Fruit fly (Drosophila melanogaster) whole organism, embryonic: ENCODE measurements around the gene Sec23.

Experiments
- B-H2 ChIP-seq: fragments of 200-800 bp; sonication (Bioruptor generic); optimal IDR thresholded peaks from 2 replicates; lab custom pipeline; 2018; ENCODE audit warnings: missing biosample characterization, mild to moderate bottlenecking, missing genetic modification characterization
- Bteb2 ChIP-seq: fragments of 200-800 bp; sonication (Bioruptor generic); optimal IDR thresholded peaks from 2 replicates; lab custom pipeline; 2016; ENCODE audit warnings: missing biosample characterization, missing genetic modification characterization
- CG10147 ChIP-seq: fragments of 200-800 bp; sonication (Bioruptor generic); optimal IDR thresholded peaks from 2 replicates; lab custom pipeline; 2019; ENCODE audit warnings: missing biosample characterization, mild to moderate bottlenecking, missing genetic modification characterization, moderate library complexity
- CG11093 ChIP-seq: fragments of 200-800 bp; sonication (Bioruptor generic); IDR thresholded peaks from 3 replicates; pipeline ENCODE4 v1.3.6; 2022; ENCODE audit warnings: missing biosample characterization, missing genetic modification characterization
- CG12299 ChIP-seq: fragments of 200-800 bp; sonication (Bioruptor generic); optimal IDR thresholded peaks from 2 replicates; lab custom pipeline; 2018; ENCODE audit warnings: missing biosample characterization, mild to moderate bottlenecking, missing genetic modification characterization
- CG12391 ChIP-seq: fragments of 200-800 bp; sonication (Bioruptor generic); optimal IDR thresholded peaks from 3 replicates; lab custom pipeline; 2018; ENCODE audit warnings: missing biosample characterization, mild to moderate bottlenecking, missing genetic modification characterization, moderate library complexity
- CG12942 ChIP-seq: fragments of 200-800 bp; sonication (Bioruptor generic); optimal IDR thresholded peaks from 3 replicates; lab custom pipeline; 2016; ENCODE audit warnings: missing biosample characterization, missing genetic modification characterization
- CG13775 ChIP-seq: fragments of 200-800 bp; sonication (Bioruptor generic); optimal IDR thresholded peaks from 3 replicates; lab custom pipeline; 2017; ENCODE audit warnings: missing biosample characterization, mild to moderate bottlenecking, missing genetic modification characterization
- CG15479 ChIP-seq: fragments of 200-800 bp; sonication (Bioruptor generic); optimal IDR thresholded peaks from 3 replicates; lab custom pipeline; 2019; ENCODE audit warnings: missing biosample characterization, mild to moderate bottlenecking, missing genetic modification characterization, moderate library complexity
- CG16813 ChIP-seq: fragments of 200-800 bp; sonication (Bioruptor generic); IDR thresholded peaks from 3 replicates; pipeline ENCODE4 v1.3.6; 2022; ENCODE audit warnings: missing biosample characterization, missing genetic modification characterization; ENCODE audit not compliant: partially characterized antibody
- CG17385 ChIP-seq: fragments of 200-800 bp; sonication (Bioruptor generic); optimal IDR thresholded peaks from 3 replicates; lab custom pipeline; 2018; ENCODE audit warnings: missing biosample characterization, mild to moderate bottlenecking, missing genetic modification characterization
- CG1792 ChIP-seq: fragments of 200-800 bp; sonication (Bioruptor generic); optimal IDR thresholded peaks from 2 replicates; lab custom pipeline; 2016; ENCODE audit warnings: missing biosample characterization, missing genetic modification characterization
- CG2199 ChIP-seq: fragments of 200-800 bp; sonication (Bioruptor generic); IDR thresholded peaks from 3 replicates; pipeline ENCODE4 v1.3.6; 2022; ENCODE audit warnings: missing biosample characterization, missing genetic modification characterization
- CG2202 ChIP-seq: fragments of 200-800 bp; sonication (Bioruptor generic); optimal IDR thresholded peaks from 2 replicates; lab custom pipeline; 2018; ENCODE audit warnings: missing biosample characterization, mild to moderate bottlenecking, missing genetic modification characterization
- CG2712 ChIP-seq: fragments of 200-800 bp; optimal IDR thresholded peaks from 3 replicates; lab custom pipeline; 2019; ENCODE audit warnings: missing biosample characterization, mild to moderate bottlenecking, missing genetic modification characterization, moderate library complexity
- CG30403 ChIP-seq: fragments of 200-800 bp; sonication (Bioruptor generic); optimal IDR thresholded peaks from 3 replicates; lab custom pipeline; 2016; ENCODE audit warnings: missing biosample characterization, missing genetic modification characterization
- CG31365 ChIP-seq: fragments of 200-800 bp; sonication (Bioruptor generic); optimal IDR thresholded peaks from 2 replicates; lab custom pipeline; 2018; ENCODE audit warnings: missing biosample characterization, mild to moderate bottlenecking, missing genetic modification characterization
- CG31441 ChIP-seq: fragments of 200-800 bp; sonication (Bioruptor generic); IDR thresholded peaks from 2 replicates; pipeline ENCODE4 v1.3.6; 2022; ENCODE audit warnings: missing biosample characterization, missing genetic modification characterization
- CG3407 ChIP-seq: fragments of 200-800 bp; sonication (Bioruptor generic); optimal IDR thresholded peaks from 2 replicates; lab custom pipeline; 2018; ENCODE audit warnings: missing biosample characterization, mild to moderate bottlenecking, missing genetic modification characterization
- CG7987 ChIP-seq: fragments of 200-800 bp; sonication (Bioruptor generic); optimal IDR thresholded peaks from 2 replicates; lab custom pipeline; 2018; ENCODE audit warnings: missing biosample characterization, mild to moderate bottlenecking, missing genetic modification characterization, moderate library complexity
- CG9727 ChIP-seq: fragments of 200-800 bp; sonication (Bioruptor generic); optimal IDR thresholded peaks from 3 replicates; lab custom pipeline; 2017; ENCODE audit warnings: missing biosample characterization, mild to moderate bottlenecking, missing genetic modification characterization
- CoRest ChIP-seq: fragments of 200-800 bp; sonication (Bioruptor generic); optimal IDR thresholded peaks from 3 replicates; lab custom pipeline; 2018; ENCODE audit warnings: missing biosample characterization, mild to moderate bottlenecking, missing genetic modification characterization, moderate library complexity
- ERR ChIP-seq: fragments of 200-800 bp; sonication (Bioruptor generic); optimal IDR thresholded peaks from 2 replicates; lab custom pipeline; 2016; ENCODE audit warnings: missing biosample characterization, missing genetic modification characterization
- Oli ChIP-seq: fragments of 200-800 bp; sonication (Bioruptor generic); optimal IDR thresholded peaks from 2 replicates; lab custom pipeline; 2018; ENCODE audit warnings: missing biosample characterization, mild to moderate bottlenecking, missing genetic modification characterization, moderate library complexity
- Sox100B ChIP-seq: fragments of 200-800 bp; sonication (Bioruptor generic); optimal IDR thresholded peaks from 3 replicates; lab custom pipeline; 2018; ENCODE audit warnings: missing biosample characterization, mild to moderate bottlenecking, missing genetic modification characterization
- Sry-β ChIP-seq: fragments of 200-800 bp; sonication (Bioruptor generic); optimal IDR thresholded peaks from 2 replicates; lab custom pipeline; 2018; ENCODE audit warnings: missing biosample characterization, mild to moderate bottlenecking, missing genetic modification characterization, moderate library complexity
- Trl ChIP-seq, 3 experiments: fragments of >200 bp in 2 of 3; fragments of 200-800 bp in 1 of 3; sonication (Bioruptor generic) in 1 of 3; optimal IDR thresholded peaks; 2 replicates in 1 of 3; 3 replicates in 2 of 3; lab custom pipeline; 2016 to 2017; ENCODE audit warnings: missing biosample characterization in 1 of 3, missing genetic modification characterization in 1 of 3
- abd-A ChIP-seq: fragments of 200-800 bp; sonication (Bioruptor generic); optimal IDR thresholded peaks from 3 replicates; lab custom pipeline; 2019; ENCODE audit warnings: missing biosample characterization, mild to moderate bottlenecking, missing genetic modification characterization, moderate library complexity
- amos ChIP-seq: fragments of 200-800 bp; sonication (Bioruptor generic); IDR thresholded peaks from 2 replicates; pipeline ENCODE4 v1.3.6; 2022; ENCODE audit warnings: missing biosample characterization, missing genetic modification characterization; ENCODE audit not compliant: partially characterized antibody
- ara ChIP-seq: fragments of 200-800 bp; sonication (Bioruptor generic); IDR thresholded peaks from 2 replicates; pipeline ENCODE4 v1.3.6; 2022; ENCODE audit warnings: missing biosample characterization, missing genetic modification characterization
- btn ChIP-seq: fragments of 200-800 bp; sonication (Bioruptor generic); optimal IDR thresholded peaks from 2 replicates; lab custom pipeline; 2016; ENCODE audit warnings: missing biosample characterization, missing genetic modification characterization
- cato ChIP-seq: fragments of 200-800 bp; sonication (Bioruptor generic); optimal IDR thresholded peaks from 2 replicates; lab custom pipeline; 2016; ENCODE audit warnings: missing biosample characterization, missing genetic modification characterization, borderline replicate concordance
- cg ChIP-seq: fragments of 200-800 bp; sonication (Bioruptor generic); optimal IDR thresholded peaks from 3 replicates; lab custom pipeline; 2019; ENCODE audit warnings: missing biosample characterization, mild to moderate bottlenecking, missing genetic modification characterization, moderate library complexity
- crol ChIP-seq: fragments of 200-800 bp; sonication (Bioruptor generic); IDR thresholded peaks from 2 replicates; pipeline ENCODE4 v1.3.6; 2022; ENCODE audit warnings: missing biosample characterization, missing genetic modification characterization
- dmrt99B ChIP-seq: fragments of 200-800 bp; sonication (Bioruptor generic); optimal IDR thresholded peaks from 2 replicates; lab custom pipeline; 2018; ENCODE audit warnings: missing biosample characterization, mild to moderate bottlenecking, missing genetic modification characterization, moderate library complexity
- exex ChIP-seq: fragments of 200-800 bp; sonication (Bioruptor generic); optimal IDR thresholded peaks from 4 replicates; lab custom pipeline; 2018; ENCODE audit warnings: missing biosample characterization, mild to moderate bottlenecking, missing genetic modification characterization, moderate library complexity
- fd96Cb ChIP-seq: fragments of 200-800 bp; sonication (Bioruptor generic); optimal IDR thresholded peaks from 2 replicates; lab custom pipeline; 2018; ENCODE audit warnings: missing biosample characterization, mild to moderate bottlenecking, missing genetic modification characterization, moderate library complexity
- hbn ChIP-seq: fragments of 200-800 bp; sonication (Bioruptor generic); IDR thresholded peaks from 2 replicates; pipeline ENCODE4 v1.3.6; 2022; ENCODE audit warnings: missing biosample characterization, missing genetic modification characterization; ENCODE audit not compliant: partially characterized antibody
- insv ChIP-seq, 2 experiments: fragments of 200-800 bp; sonication (Bioruptor generic); optimal IDR thresholded peaks; 3 replicates each; lab custom pipeline; 2016 to 2018; ENCODE audit warnings: missing biosample characterization in 2 of 2, missing genetic modification characterization in 2 of 2
- lov ChIP-seq, 2 experiments: fragments of 200-800 bp in 1 of 2; fragments of >200 bp in 1 of 2; sonication (Bioruptor generic) in 1 of 2; IDR thresholded peaks in 1 of 2; optimal IDR thresholded peaks in 1 of 2; 2 replicates in 1 of 2; 3 replicates in 1 of 2; pipeline versions ENCODE4 v1.3.6 to Lab custom; 2017 to 2022; ENCODE audit warnings: missing biosample characterization in 1 of 2, missing genetic modification characterization in 1 of 2
- nerfin-1 ChIP-seq: fragments of 200-800 bp; sonication (Bioruptor generic); optimal IDR thresholded peaks from 3 replicates; lab custom pipeline; 2019; ENCODE audit warnings: missing biosample characterization, mild to moderate bottlenecking, missing genetic modification characterization, moderate library complexity
- phol ChIP-seq: fragments of 200-800 bp; sonication (Bioruptor generic); optimal IDR thresholded peaks from 3 replicates; lab custom pipeline; 2018; ENCODE audit warnings: missing biosample characterization, mild to moderate bottlenecking, missing genetic modification characterization, moderate library complexity
- pnt ChIP-seq: fragments of 200-800 bp; sonication (Bioruptor generic); optimal IDR thresholded peaks from 3 replicates; lab custom pipeline; 2016; ENCODE audit warnings: missing biosample characterization, missing genetic modification characterization
- sim ChIP-seq: fragments of 200-800 bp; sonication (Bioruptor generic); IDR thresholded peaks from 2 replicates; pipeline ENCODE4 v1.3.6; 2022; ENCODE audit warnings: missing biosample characterization, missing genetic modification characterization
- twi ChIP-seq: fragments of 200-800 bp; optimal IDR thresholded peaks from 2 replicates; lab custom pipeline; 2019; ENCODE audit warnings: missing biosample characterization, mild to moderate bottlenecking, missing genetic modification characterization, moderate library complexity

Gene Sec23

dm6 chr3R:5671795-5672657, 23.2 kb downstream of the Sec23 start (continued):
- TF ChIP-seq hbn (GFP tag; lab: Robert Waterston, UW) (0 out of 2 replicates have a peak, but pooled peaks have one; percentile 24), btn (GFP tag; lab: Kevin White, UChicago) (no peak), ara (GFP tag; lab: Robert Waterston, UW) (no peak), CG16813 (GFP tag; lab: Robert Waterston, UW) (no peak), CG9727 (GFP tag; lab: Kevin White, UChicago) (no peak), B-H2 (GFP tag; lab: Kevin White, UChicago) (no peak), CG30403 (GFP tag; lab: Kevin White, UChicago) (no peak), CG2202 (no peak), CG3407 (GFP tag; lab: Kevin White, UChicago) (no peak), phol (tag; lab: Kevin White, UChicago) (no peak), nerfin-1 (tag; lab: Kevin White, UChicago) (peak; percentile 5), twi (tag; lab: Kevin White, UChicago) (peak; percentile 74), exex (peak; percentile 63), crol (GFP tag; lab: Robert Waterston, UW) (no peak), Sry-β (GFP tag; lab: Kevin White, UChicago) (peak; percentile 92), cg (no peak), CG31441 (GFP tag; lab: Robert Waterston, UW) (no peak), insv (GFP tag; optimal IDR thresholded peaks at IDR 0.05; lab: Kevin White, UChicago) (no peak), CG10147 (no peak), sim (GFP tag; lab: Robert Waterston, UW) (no peak)

- peak; percentile 63 for TF ChIP-seq Bteb2 (GFP tag; lab: Kevin White, UChicago)
- TF ChIP-seq amos (GFP tag; lab: Robert Waterston, UW) = no peak; the same call in 1 of the 2 replicates
- TF ChIP-seq CoRest (tag; lab: Kevin White, UChicago) = peak; percentile 61
- TF ChIP-seq Sox100B = no peak
- TF ChIP-seq dmrt99B (tag; lab: Kevin White, UChicago) = no peak
- peak; percentile 91 for TF ChIP-seq CG3407 (GFP tag; lab: Kevin White, UChicago)
- peak; percentile 74; the same call in 2 of the 3 replicates for TF ChIP-seq CG2199 (GFP tag; lab: Robert Waterston, UW)
- TF ChIP-seq ERR = peak; percentile 37
- TF ChIP-seq abd-A (tag; lab: Kevin White, UChicago) = no peak
- no peak for TF ChIP-seq CG15479 (GFP tag; lab: Kevin White, UChicago)
- peak; percentile 38 for TF ChIP-seq CG12391 (tag; lab: Kevin White, UChicago)
- peak in 1 of 2 experiments; percentile 62 for TF ChIP-seq Trl (optimal IDR thresholded peaks at IDR 0.05; lab: Kevin White, UChicago)
- TF ChIP-seq Trl (GFP tag; optimal IDR thresholded peaks at IDR 0.05; lab: Kevin White, UChicago) = peak; percentile 74
- TF ChIP-seq CG2712 = peak; percentile 66
- TF ChIP-seq fd96Cb (tag; lab: Kevin White, UChicago) = no peak
- TF ChIP-seq CG12299 = peak; percentile 91
- TF ChIP-seq CG12942 (GFP tag; lab: Kevin White, UChicago) = peak; percentile 58
- no peak for TF ChIP-seq cato (GFP tag; lab: Kevin White, UChicago)
- peak; percentile 20 for TF ChIP-seq Oli (tag; lab: Kevin White, UChicago)
- TF ChIP-seq CG1792 (GFP tag; lab: Kevin White, UChicago) = peak; percentile 56
- peak; percentile 97 for TF ChIP-seq CG7987 (GFP tag; lab: Kevin White, UChicago)
- peak; percentile 39 for TF ChIP-seq CG13775
- TF ChIP-seq pnt (GFP tag; lab: Kevin White, UChicago) = peak; percentile 18
- peak; percentile 87 for TF ChIP-seq CG31365
- peak; percentile 36; the same call in 1 of the 3 replicates for TF ChIP-seq CG11093
- peak; percentile 80 for TF ChIP-seq CG17385 (GFP tag; lab: Kevin White, UChicago)
- TF ChIP-seq lov (optimal IDR thresholded peaks at IDR 0.05; lab: Kevin White, UChicago) = no peak
- TF ChIP-seq lov (GFP tag; IDR thresholded peaks at IDR 0.05; lab: Robert Waterston, UW) = peak; percentile 77; the same call in 2 of the 3 replicates
These were observed 23.9 kb downstream of the Sec23 start for dm6 chr3R:5672658-5673217.
